Worm (Caenorhabditis elegans) whole organism, L1 larva: Measurements from ENCODE around the gene C52B11.5.

Experiments
- C04F5.9 ChIP-seq: sonication (generic microtip); optimal IDR thresholded peaks from 2 replicates; lab custom pipeline; 2016; ENCODE audit warnings: missing genetic modification characterization, missing compliant biosample characterization
- C16A3.4 ChIP-seq: fragments of 150-350 bp; optimal IDR thresholded peaks from 2 replicates; lab custom pipeline; 2014; ENCODE audit warnings: missing biosample characterization, missing genetic modification characterization
- C34B4.2 ChIP-seq: sonication (generic microtip); optimal IDR thresholded peaks from 2 replicates; lab custom pipeline; 2017; ENCODE audit warnings: mild to moderate bottlenecking, missing genetic modification characterization, missing compliant biosample characterization
- F16B12.6 ChIP-seq: fragments of 150-350 bp; optimal IDR thresholded peaks from 2 replicates; lab custom pipeline; 2014; ENCODE audit warnings: missing biosample characterization, missing genetic modification characterization
- Y116A8C.19 ChIP-seq: sonication (generic microtip); optimal IDR thresholded peaks from 2 replicates; lab custom pipeline; 2016; ENCODE audit warnings: missing compliant biosample characterization, missing genetic modification characterization, borderline replicate concordance
- aly-2 ChIP-seq: fragments of 150-350 bp; optimal IDR thresholded peaks from 2 replicates; lab custom pipeline; 2014; ENCODE audit warnings: missing biosample characterization, missing genetic modification characterization
- ceh-63 ChIP-seq: fragments of 200-800 bp; sonication (Bioruptor generic); optimal IDR thresholded peaks from 2 replicates; lab custom pipeline; 2018; ENCODE audit warnings: mild to moderate bottlenecking, missing genetic modification characterization, missing compliant biosample characterization
- ceh-88 ChIP-seq: fragments of 200-800 bp; sonication (Bioruptor generic); IDR thresholded peaks from 2 replicates; pipeline ENCODE4 v1.3.6; 2022; ENCODE audit warnings: missing genetic modification characterization, missing compliant biosample characterization
- ceh-90 ChIP-seq: sonication (generic microtip); optimal IDR thresholded peaks from 2 replicates; lab custom pipeline; 2016; ENCODE audit warnings: missing genetic modification characterization, missing compliant biosample characterization
- ces-1 ChIP-seq: fragments of 150-350 bp; optimal IDR thresholded peaks from 2 replicates; lab custom pipeline; 2014; ENCODE audit warnings: missing biosample characterization, missing genetic modification reagents, missing genetic modification characterization
- dsc-1 ChIP-seq: sonication (generic microtip); optimal IDR thresholded peaks from 2 replicates; lab custom pipeline; 2016; ENCODE audit warnings: mild to moderate bottlenecking, missing genetic modification characterization, missing compliant biosample characterization
- egl-13 ChIP-seq: sonication (generic microtip); optimal IDR thresholded peaks from 2 replicates; lab custom pipeline; 2016; ENCODE audit warnings: missing genotype, missing genetic modification reagents, missing genetic modification characterization, missing compliant biosample characterization
- ets-5 ChIP-seq: fragments of 200-800 bp; sonication (Bioruptor generic); IDR thresholded peaks from 2 replicates; pipeline ENCODE4 v1.3.6; 2022; ENCODE audit warnings: missing genetic modification characterization, missing compliant biosample characterization
- fkh-10 ChIP-seq: sonication (generic microtip); optimal IDR thresholded peaks from 2 replicates; lab custom pipeline; 2017; ENCODE audit warnings: missing biosample characterization, missing genetic modification reagents, missing genetic modification characterization
- fkh-8 ChIP-seq: sonication (generic microtip); optimal IDR thresholded peaks from 2 replicates; lab custom pipeline; 2016; ENCODE audit warnings: mild to moderate bottlenecking, missing genetic modification characterization, missing compliant biosample characterization
- fos-1 ChIP-seq: fragments of 150-350 bp; optimal IDR thresholded peaks from 2 replicates; lab custom pipeline; 2014; ENCODE audit warnings: missing biosample characterization, missing genetic modification characterization
- grh-1 ChIP-seq: fragments of 200-800 bp; sonication (Bioruptor generic); IDR thresholded peaks from 2 replicates; pipeline ENCODE4 v1.3.6; 2022; ENCODE audit warnings: missing genetic modification reagents, missing genetic modification characterization, missing compliant biosample characterization
- hpl-2 ChIP-seq: fragments of 150-350 bp; optimal IDR thresholded peaks from 2 replicates; lab custom pipeline; 2014; ENCODE audit warnings: missing biosample characterization, missing genetic modification reagents, missing genetic modification characterization
- irx-1 ChIP-seq: sonication (generic microtip); optimal IDR thresholded peaks from 2 replicates; lab custom pipeline; 2016; ENCODE audit warnings: missing genetic modification characterization, missing compliant biosample characterization
- isw-1 ChIP-seq: fragments of 200-800 bp; sonication (Bioruptor generic); IDR thresholded peaks from 2 replicates; pipeline ENCODE4 v1.3.6; 2022; ENCODE audit warnings: missing genetic modification characterization, missing compliant biosample characterization
- jun-1 ChIP-seq: fragments of 150-350 bp; optimal IDR thresholded peaks from 2 replicates; lab custom pipeline; 2014; ENCODE audit warnings: missing biosample characterization, missing genetic modification reagents, missing genetic modification characterization
- lin-13 ChIP-seq: fragments of 150-350 bp; optimal IDR thresholded peaks from 2 replicates; lab custom pipeline; 2014; ENCODE audit warnings: missing biosample characterization, missing genetic modification reagents, missing genetic modification characterization
- lin-14 ChIP-seq: fragments of 200-800 bp; sonication (Bioruptor generic); optimal IDR thresholded peaks from 2 replicates; lab custom pipeline; 2018; ENCODE audit warnings: mild to moderate bottlenecking, missing genetic modification characterization, moderate library complexity, missing compliant biosample characterization
- lin-15B ChIP-seq: fragments of 150-350 bp; sonication (generic microtip); optimal IDR thresholded peaks from 3 replicates; lab custom pipeline; 2014; ENCODE audit warnings: missing biosample characterization, missing genetic modification characterization
- lin-35 ChIP-seq, 2 experiments: fragments of 150-350 bp; optimal IDR thresholded peaks; 2 replicates each; lab custom pipeline; 2014; ENCODE audit warnings: missing biosample characterization in 2 of 2, missing genetic modification characterization in 2 of 2, missing genetic modification reagents in 2 of 2
- lir-3 ChIP-seq: sonication (generic microtip); optimal IDR thresholded peaks from 2 replicates; lab custom pipeline; 2016; ENCODE audit warnings: mild to moderate bottlenecking, missing genetic modification characterization, moderate library complexity, missing compliant biosample characterization; ENCODE audit not compliant: poor library complexity
- lsy-2 ChIP-seq, 2 experiments: fragments of 150-350 bp; optimal IDR thresholded peaks; 2 replicates each; lab custom pipeline; 2014; ENCODE audit warnings: missing biosample characterization in 2 of 2, missing genetic modification characterization in 2 of 2
- mab-9 ChIP-seq: fragments of 200-800 bp; sonication (Bioruptor generic); IDR thresholded peaks from 2 replicates; pipeline ENCODE4 v1.3.6; 2022; ENCODE audit warnings: missing genetic modification reagents, missing genetic modification characterization, missing compliant biosample characterization
- mdl-1 ChIP-seq, 2 experiments: fragments of 150-350 bp; optimal IDR thresholded peaks; 2 replicates each; lab custom pipeline; 2014 to 2017; ENCODE audit warnings: missing biosample characterization in 2 of 2, missing genetic modification characterization in 2 of 2, inconsistent platforms in 1 of 2
- nhr-11 ChIP-seq: fragments of 150-350 bp; optimal IDR thresholded peaks from 2 replicates; lab custom pipeline; 2014; ENCODE audit warnings: missing biosample characterization, missing genetic modification characterization
- nhr-12 ChIP-seq: sonication (generic microtip); optimal IDR thresholded peaks from 2 replicates; lab custom pipeline; 2017; ENCODE audit warnings: missing biosample characterization, missing genetic modification characterization
- nhr-19 ChIP-seq: fragments of 200-800 bp; sonication (Bioruptor generic); conservative IDR thresholded peaks from 2 replicates; pipeline ENCODE4 v1.3.6; 2022; ENCODE audit warnings: missing genetic modification characterization, missing compliant biosample characterization
- nhr-20 ChIP-seq: sonication (generic microtip); optimal IDR thresholded peaks from 2 replicates; lab custom pipeline; 2016; ENCODE audit warnings: mild to moderate bottlenecking, missing genetic modification characterization, missing compliant biosample characterization
- nhr-237 ChIP-seq: fragments of 150-350 bp; optimal IDR thresholded peaks from 2 replicates; lab custom pipeline; 2014; ENCODE audit warnings: missing biosample characterization, missing genetic modification characterization
- nhr-28 ChIP-seq: fragments of 150-350 bp; optimal IDR thresholded peaks from 2 replicates; lab custom pipeline; 2014; ENCODE audit warnings: missing biosample characterization, missing genetic modification characterization
- nhr-76 ChIP-seq: sonication (generic microtip); optimal IDR thresholded peaks from 2 replicates; lab custom pipeline; 2017; ENCODE audit warnings: missing biosample characterization, missing genetic modification characterization
- nhr-90 ChIP-seq: sonication (generic microtip); optimal IDR thresholded peaks from 2 replicates; lab custom pipeline; 2016; ENCODE audit warnings: mild to moderate bottlenecking, missing genetic modification characterization, missing compliant biosample characterization; ENCODE audit not compliant: poor library complexity
- pag-3 ChIP-seq: sonication (generic microtip); optimal IDR thresholded peaks from 2 replicates; lab custom pipeline; 2017; ENCODE audit warnings: missing genetic modification characterization, mild to moderate bottlenecking, missing compliant biosample characterization, antibody characterized with exemption, borderline replicate concordance; ENCODE audit not compliant: insufficient read depth
- rnt-1 ChIP-seq: sonication (generic microtip); optimal IDR thresholded peaks from 2 replicates; lab custom pipeline; 2016; ENCODE audit warnings: mild to moderate bottlenecking, missing genetic modification characterization, moderate library complexity, missing compliant biosample characterization
- skn-1 ChIP-seq: fragments of 150-350 bp; optimal IDR thresholded peaks from 2 replicates; lab custom pipeline; 2014; ENCODE audit warnings: missing biosample characterization, missing genetic modification characterization
- snpc-4 ChIP-seq: fragments of 150-350 bp; optimal IDR thresholded peaks from 2 replicates; lab custom pipeline; 2014; ENCODE audit warnings: missing biosample characterization, missing genetic modification characterization
- snu-23 ChIP-seq: sonication (generic microtip); optimal IDR thresholded peaks from 2 replicates; lab custom pipeline; 2016; ENCODE audit warnings: missing genetic modification characterization, missing compliant biosample characterization
- sup-37 ChIP-seq: fragments of 200-800 bp; sonication (Bioruptor generic); optimal IDR thresholded peaks from 2 replicates; lab custom pipeline; 2018; ENCODE audit warnings: mild to moderate bottlenecking, missing genetic modification characterization, missing compliant biosample characterization
- tbx-2 ChIP-seq: sonication (generic microtip); optimal IDR thresholded peaks from 2 replicates; lab custom pipeline; 2016; ENCODE audit warnings: missing genetic modification characterization, missing compliant biosample characterization
- tlp-1 ChIP-seq: fragments of 150-350 bp; optimal IDR thresholded peaks from 2 replicates; lab custom pipeline; 2014; ENCODE audit warnings: missing biosample characterization, missing genetic modification characterization
- unc-30 ChIP-seq: sonication (generic microtip); optimal IDR thresholded peaks from 2 replicates; lab custom pipeline; 2017; ENCODE audit warnings: missing biosample characterization, missing genetic modification characterization
- unc-62 ChIP-seq: fragments of 150-350 bp; optimal IDR thresholded peaks from 2 replicates; lab custom pipeline; 2014; ENCODE audit warnings: missing biosample characterization, missing genetic modification reagents, missing genetic modification characterization
- unc-86 ChIP-seq: sonication (generic microtip); optimal IDR thresholded peaks from 2 replicates; lab custom pipeline; 2016; ENCODE audit warnings: missing genetic modification characterization, missing compliant biosample characterization
- unc-98 ChIP-seq: fragments of 200-800 bp; sonication (Bioruptor generic); IDR thresholded peaks from 2 replicates; pipeline ENCODE4 v1.3.6; 2022; ENCODE audit warnings: missing genetic modification characterization, missing compliant biosample characterization
- vab-15 ChIP-seq: sonication (generic microtip); optimal IDR thresholded peaks from 2 replicates; lab custom pipeline; 2017; ENCODE audit warnings: missing genotype, mild to moderate bottlenecking, missing genetic modification characterization, missing compliant biosample characterization
- zag-1 ChIP-seq: fragments of 150-350 bp; optimal IDR thresholded peaks from 2 replicates; lab custom pipeline; 2014; ENCODE audit warnings: missing biosample characterization, missing genetic modification characterization

Gene C52B11.5

DNA sequence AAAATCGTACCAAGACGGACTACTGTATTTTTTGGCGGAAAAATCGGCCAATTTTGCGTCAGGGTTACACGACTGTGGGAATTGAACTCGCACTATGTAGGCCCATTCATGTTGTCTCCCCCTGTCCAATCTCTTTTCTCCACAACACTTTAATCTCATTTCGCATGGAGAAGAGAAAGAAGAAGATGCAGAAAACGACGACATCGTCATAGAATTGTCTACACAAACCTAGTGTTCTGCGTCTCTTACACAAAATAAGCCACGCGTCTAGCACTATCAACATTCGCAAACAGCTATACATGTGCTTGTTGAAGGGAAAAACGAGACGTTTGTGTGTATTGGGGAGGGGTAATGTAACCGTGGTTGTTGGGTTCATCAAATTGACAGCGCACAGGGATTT is 50.4 kb downstream of the C52B11.5 start (continued):
- TF ChIP-seq nhr-237 (tag; lab: Kevin White, UChicago): peak; percentile 71
- TF ChIP-seq irx-1 (tag; lab: Kevin White, UChicago): peak; percentile 73
- peak; percentile 60; the same call in 1 of the 2 replicates for TF ChIP-seq ceh-88 (GFP tag; lab: Robert Waterston, UW)
- no peak for TF ChIP-seq pag-3 (tag; lab: Kevin White, UChicago)
- TF ChIP-seq nhr-90 (tag; lab: Kevin White, UChicago): peak; percentile 71
- TF ChIP-seq nhr-11: peak; percentile 59
- peak; percentile 90 for TF ChIP-seq fos-1
- no peak for TF ChIP-seq nhr-28 (tag; lab: Kevin White, UChicago)
- peak; percentile 68 to 81 for TF ChIP-seq lsy-2 (tag; optimal IDR thresholded peaks at IDR 0.05; lab: Kevin White, UChicago)
- no peak; the same call in 1 of the 2 replicates for TF ChIP-seq grh-1 (GFP tag; lab: Robert Waterston, UW)
- TF ChIP-seq sup-37: no peak
- TF ChIP-seq zag-1 (tag; lab: Kevin White, UChicago): peak; percentile 61
- TF ChIP-seq ceh-63 (GFP tag; lab: Kevin White, UChicago): peak; percentile 58
- peak; percentile 64 for TF ChIP-seq lin-13 (GFP tag; lab: Kevin White, UChicago)
- TF ChIP-seq F16B12.6 (tag; lab: Kevin White, UChicago): no peak
- peak; percentile 79 for TF ChIP-seq tbx-2 (tag; lab: Kevin White, UChicago)
- no peak for TF ChIP-seq unc-30
- TF ChIP-seq ets-5: no peak
- TF ChIP-seq nhr-76 (tag; lab: Kevin White, UChicago): no peak
- TF ChIP-seq fkh-10 (GFP tag; lab: Kevin White, UChicago): peak; percentile 97
- no peak for TF ChIP-seq tlp-1 (tag; lab: Kevin White, UChicago)
- TF ChIP-seq lin-14 (GFP tag; lab: Kevin White, UChicago): peak; percentile 83
- peak; percentile 93 for TF ChIP-seq snu-23 (GFP tag; lab: Kevin White, UChicago)
- TF ChIP-seq fkh-8: peak; percentile 88
- no peak for TF ChIP-seq Y116A8C.19 (tag; lab: Kevin White, UChicago)
- peak; percentile 58 for TF ChIP-seq ces-1 (GFP tag; lab: Kevin White, UChicago)
- TF ChIP-seq jun-1 (tag; lab: Kevin White, UChicago): peak; percentile 91
- TF ChIP-seq nhr-20 (tag; lab: Kevin White, UChicago): peak; percentile 67
- TF ChIP-seq aly-2 (tag; lab: Kevin White, UChicago): peak; percentile 67
- TF ChIP-seq skn-1 (tag; lab: Kevin White, UChicago): peak; percentile 92
- TF ChIP-seq C16A3.4: peak; percentile 89
- TF ChIP-seq egl-13 (tag; lab: Kevin White, UChicago): peak; percentile 34
- TF ChIP-seq C04F5.9 (tag; lab: Kevin White, UChicago): peak; percentile 11
- TF ChIP-seq dsc-1 (tag; lab: Kevin White, UChicago): peak; percentile 83
- TF ChIP-seq unc-98 (GFP tag; lab: Robert Waterston, UW): no peak
- peak; percentile 67 for TF ChIP-seq mab-9 (GFP tag; lab: Robert Waterston, UW)
- TF ChIP-seq isw-1 (GFP tag; lab: Robert Waterston, UW): peak; percentile 52
- TF ChIP-seq lin-35 (GFP tag; optimal IDR thresholded peaks at IDR 0.05; lab: Kevin White, UChicago): peak; percentile 54 to 84
- no peak for TF ChIP-seq nhr-12 (tag; lab: Kevin White, UChicago)
- TF ChIP-seq vab-15 (tag; lab: Kevin White, UChicago): peak; percentile 52
- no peak for TF ChIP-seq C34B4.2
- TF ChIP-seq snpc-4 (tag; lab: Kevin White, UChicago): peak; percentile 59
- peak; percentile 72 for TF ChIP-seq nhr-19 (GFP tag; lab: Robert Waterston, UW)
- no peak for TF ChIP-seq ceh-90 (tag; lab: Kevin White, UChicago)
- peak; percentile 33 to 85 for TF ChIP-seq mdl-1 (tag; optimal IDR thresholded peaks at IDR 0.05; lab: Kevin White, UChicago)
- TF ChIP-seq unc-86 (tag; lab: Kevin White, UChicago): peak; percentile 54
- TF ChIP-seq rnt-1 (tag; lab: Kevin White, UChicago): peak; percentile 27
- TF ChIP-seq lir-3: no peak
- TF ChIP-seq lin-15B (tag; lab: Kevin White, UChicago): peak; percentile 2
- no peak for TF ChIP-seq unc-62 (GFP tag; lab: Kevin White, UChicago)
- peak; percentile 76 for TF ChIP-seq hpl-2
- TF ChIP-seq, all 84 proteins: peak for 54
